Worm (Caenorhabditis elegans): Measurements from ENCODE around the gene lin-8.

Gene lin-8

ce11 chrII:3056266-3056872 is at the start of gene lin-8 (continued):
- TF ChIP-seq akir-1 (GFP tag; optimal IDR thresholded peaks at IDR 0.05) = no peak
- peak; percentile 2 for TF ChIP-seq B0261.1 (tag; optimal IDR thresholded peaks at IDR 0.05)
- TF ChIP-seq mcd-1 (GFP tag; IDR thresholded peaks at IDR 0.05) = no peak
- peak; percentile 84 for TF ChIP-seq F33H1.4 (GFP tag; IDR thresholded peaks at IDR 0.05)
- TF ChIP-seq nhr-27 (tag; optimal IDR thresholded peaks at IDR 0.05) = no peak
- no peak for TF ChIP-seq ceh-27 (GFP tag; optimal IDR thresholded peaks at IDR 0.05)

ce11 chrII:3008400-3008799 is 48.2 kb upstream of the lin-8 start, which contains the start of gene sdz-5:
Gene sdz-5, plus strand, starts transcription at chrII:3008700.
- TF ChIP-seq aptf-2 (GFP tag; conservative IDR thresholded peaks at IDR 0.05) = no peak
- no peak for TF ChIP-seq hrde-1 (tag; optimal IDR thresholded peaks at IDR 0.05; ENCODE audit: borderline replicate concordance)
- TF ChIP-seq sdz-38 (tag; optimal IDR thresholded peaks at IDR 0.05) = no peak
- no peak for TF ChIP-seq hmg-1.2 (GFP tag; IDR thresholded peaks at IDR 0.05)
- TF ChIP-seq ceh-27 (GFP tag; optimal IDR thresholded peaks at IDR 0.05) = no peak
- no peak for TF ChIP-seq B0336.3 (GFP tag; IDR thresholded peaks at IDR 0.05)
- no peak for TF ChIP-seq hsf-1 (GFP tag; IDR thresholded peaks at IDR 0.05)
- no peak for TF ChIP-seq mxl-1 (tag; optimal IDR thresholded peaks at IDR 0.05)
- no peak for TF ChIP-seq F52B5.7 (tag; optimal IDR thresholded peaks at IDR 0.05)
- TF ChIP-seq D2030.7 (GFP tag; IDR thresholded peaks at IDR 0.05) = no peak
- TF ChIP-seq let-526 (GFP tag; IDR thresholded peaks at IDR 0.05) = no peak
- TF ChIP-seq F33H1.4 (GFP tag; IDR thresholded peaks at IDR 0.05) = no peak
- no peak for TF ChIP-seq egl-18 (GFP tag; IDR thresholded peaks at IDR 0.05)
- TF ChIP-seq nfyb-1 (GFP tag; IDR thresholded peaks at IDR 0.05) = no peak
- no peak for TF ChIP-seq nhr-80 (tag; optimal IDR thresholded peaks at IDR 0.05)
- TF ChIP-seq zim-3 (tag; optimal IDR thresholded peaks at IDR 0.05) = no peak

ce11 chrII:3012133-3012532 is 44.5 kb upstream of the lin-8 start, which contains the start of gene C41H7.9:
Gene C41H7.9, minus strand, starts transcription at chrII:3012233.
- TF ChIP-seq sptf-2 (GFP tag; optimal IDR thresholded peaks at IDR 0.05) = no peak
- no peak for TF ChIP-seq unc-130 (GFP tag; optimal IDR thresholded peaks at IDR 0.05)
- TF ChIP-seq tbx-9 (tag; optimal IDR thresholded peaks at IDR 0.05; ENCODE audit: borderline replicate concordance) = no peak

- TF ChIP-seq gei-17 (GFP tag; optimal IDR thresholded peaks at IDR 0.05) (no peak), nfyb-1 (GFP tag; IDR thresholded peaks at IDR 0.05) (peak; percentile 93), nhr-80 (tag; optimal IDR thresholded peaks at IDR 0.05) (peak; percentile 71)
Measured at ce11 chrII:3014196-3014849, 42.3 kb upstream of the lin-8 start, which contains the start of gene C41H7.2. Gene C41H7.2, plus strand, starts transcription at chrII:3014817.

ce11 chrII:3019807-3020206 is 36.8 kb upstream of the lin-8 start, which contains the start of gene clec-3:
Gene clec-3, minus strand, starts transcription at chrII:3019907.
- TF ChIP-seq athp-1 (tag; optimal IDR thresholded peaks at IDR 0.05) (no peak), ceh-27 (GFP tag; optimal IDR thresholded peaks at IDR 0.05) (no peak), ztf-25 (GFP tag; IDR thresholded peaks at IDR 0.05) (no peak), mel-28 (tag; optimal IDR thresholded peaks at IDR 0.05; ENCODE audit: borderline replicate concordance) (no peak), F33H1.4 (GFP tag; IDR thresholded peaks at IDR 0.05) (no peak), tbx-9 (tag; optimal IDR thresholded peaks at IDR 0.05; ENCODE audit: borderline replicate concordance) (no peak), nhr-120 (GFP tag; IDR thresholded peaks at IDR 0.05) (no peak), Y53G8AR.9 (GFP tag; conservative IDR thresholded peaks at IDR 0.05) (no peak), xnd-1 (tag; optimal IDR thresholded peaks at IDR 0.05) (no peak), F37B4.10 (GFP tag; IDR thresholded peaks at IDR 0.05) (no peak), mxl-1 (tag; optimal IDR thresholded peaks at IDR 0.05) (no peak)
